Fruit fly (Drosophila melanogaster): ENCODE measurements around the gene dre4.
A peak's percentile ranks its signal among the peaks of the same experiment; 100 is the strongest.

The dre4 gene

DNA sequence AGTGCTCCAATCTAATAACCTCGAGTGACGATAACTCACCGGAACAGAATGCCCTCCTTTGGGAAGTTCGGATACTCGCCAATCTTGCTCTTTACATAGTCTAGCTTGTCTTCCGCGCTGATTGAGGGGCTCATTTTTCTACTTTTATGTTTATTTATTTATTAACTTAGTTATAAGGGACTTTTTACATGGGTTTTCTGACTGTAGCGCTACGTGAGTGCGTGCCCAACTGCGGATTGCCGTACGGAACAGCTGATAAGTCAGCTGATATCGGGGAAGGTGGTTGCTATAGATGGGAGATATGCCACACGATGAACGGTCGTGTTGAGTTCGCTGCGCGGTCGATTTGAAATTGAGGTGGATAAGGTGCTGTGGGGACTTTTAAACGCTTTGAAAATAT lies 8.5 kb upstream of the dre4 start, which contains the start of gene Aprt:
Gene Aprt (minus strand): TSS at position 368 of the 400 bp plus-strand sequence.
- peak; percentile 72 for TF ChIP-seq noc (tag; optimal IDR thresholded peaks at IDR 0.05)

DNA sequence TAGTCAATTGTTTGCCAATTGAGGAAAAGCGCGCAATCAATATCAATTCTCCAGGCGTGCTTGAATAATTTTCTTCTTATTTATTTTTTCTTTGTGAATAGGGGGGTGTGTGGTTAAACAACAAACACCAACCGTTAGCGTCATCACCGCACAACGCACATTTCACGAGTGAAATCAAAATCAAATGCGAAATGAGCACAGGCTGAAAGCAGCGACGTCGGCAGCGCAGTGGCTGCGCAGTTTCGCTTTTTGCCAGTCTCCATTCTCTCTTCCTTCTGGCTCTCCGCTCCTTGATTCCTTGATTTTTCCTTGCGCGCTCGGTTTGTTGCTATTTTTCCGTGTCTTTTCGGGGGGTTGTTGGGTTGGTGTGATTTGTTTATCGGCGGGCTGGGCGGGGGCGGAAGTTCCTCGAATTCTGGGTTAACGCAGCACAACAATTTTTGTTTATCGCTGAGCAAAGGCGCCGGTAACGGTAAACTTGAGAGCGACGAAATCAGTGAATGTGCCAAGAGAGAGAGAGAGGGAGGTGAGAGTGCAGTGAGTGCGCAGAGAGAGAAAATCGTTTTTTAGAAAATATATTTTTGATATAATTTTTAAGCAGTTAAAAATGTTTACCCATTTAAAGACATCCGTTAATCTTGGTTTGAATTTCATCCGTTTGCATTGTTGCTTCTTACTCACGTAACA lies 6.9 kb upstream of the dre4 start, which contains the start of gene CG13937:
Gene CG13937 (minus strand): TSS at position 174 of the 687 bp plus-strand sequence.
- no peak for TF ChIP-seq noc (tag; optimal IDR thresholded peaks at IDR 0.05)

DNA sequence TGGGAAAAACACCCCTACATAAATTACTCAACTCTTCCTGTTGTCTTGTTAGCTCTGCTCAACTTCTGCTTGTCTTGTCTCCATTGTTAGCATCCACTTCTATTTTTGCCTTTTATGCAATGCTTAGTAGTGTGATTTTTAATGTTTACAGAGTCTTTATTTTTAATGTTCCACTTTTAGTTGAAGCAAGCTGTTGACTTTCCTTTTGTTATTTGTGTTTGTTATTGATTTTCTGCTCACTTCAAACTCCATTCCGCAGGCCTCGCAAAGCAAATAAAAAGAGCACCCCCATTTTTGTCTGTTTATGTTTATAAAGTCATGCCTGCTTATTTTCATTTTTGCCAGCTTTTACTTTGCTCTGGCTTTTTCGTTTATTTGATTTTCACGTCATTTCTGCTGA lies 5.8 kb upstream of the dre4 start:
- peak; percentile 16 for TF ChIP-seq noc (tag; optimal IDR thresholded peaks at IDR 0.05)

DNA sequence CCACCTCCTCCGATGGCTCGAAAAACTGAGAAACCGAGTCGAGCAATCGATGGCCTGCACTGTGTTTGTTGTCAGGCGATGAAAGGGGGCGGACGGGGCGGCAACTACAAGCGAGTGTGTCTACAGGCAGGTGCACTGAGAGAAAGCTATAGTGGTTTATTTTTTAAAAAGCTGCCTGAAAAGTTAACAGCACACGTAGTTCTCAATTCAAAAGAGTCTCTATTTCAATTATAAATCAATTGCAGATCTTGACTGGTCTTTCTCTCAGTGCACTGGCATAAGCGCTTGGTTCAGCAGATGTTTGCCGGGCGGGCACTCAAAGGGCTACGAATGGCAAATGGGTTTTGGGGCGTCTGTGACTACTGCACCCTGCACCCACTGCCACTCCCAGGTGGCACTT lies 4.6 kb upstream of the dre4 start:
- TF ChIP-seq noc (tag; optimal IDR thresholded peaks at IDR 0.05) = no peak

DNA sequence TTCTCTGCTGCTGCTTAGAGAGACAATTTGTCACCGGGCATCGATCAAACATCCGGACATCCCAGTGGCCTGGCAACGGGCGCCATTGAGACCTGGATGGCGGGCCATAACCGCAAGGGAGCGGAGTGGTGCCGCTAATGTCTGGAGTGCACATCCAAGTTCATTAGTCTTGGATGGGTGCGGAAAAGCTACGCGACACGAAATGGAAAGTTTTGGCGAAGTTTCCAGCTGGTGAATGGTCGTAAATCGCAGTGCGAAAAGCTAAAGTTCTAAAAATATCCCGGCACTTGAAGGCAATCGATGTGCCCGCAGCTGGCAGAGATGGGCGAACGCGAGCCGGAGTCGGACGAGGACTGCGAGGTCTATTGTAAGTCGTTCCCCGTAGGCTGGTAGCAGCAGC lies 6.4 kb downstream of the dre4 start, which contains the start of gene CG13924:
Gene CG13924 (plus strand): TSS at position 301 of the 400 bp plus-strand sequence.
- no peak for TF ChIP-seq noc (tag; optimal IDR thresholded peaks at IDR 0.05)

DNA sequence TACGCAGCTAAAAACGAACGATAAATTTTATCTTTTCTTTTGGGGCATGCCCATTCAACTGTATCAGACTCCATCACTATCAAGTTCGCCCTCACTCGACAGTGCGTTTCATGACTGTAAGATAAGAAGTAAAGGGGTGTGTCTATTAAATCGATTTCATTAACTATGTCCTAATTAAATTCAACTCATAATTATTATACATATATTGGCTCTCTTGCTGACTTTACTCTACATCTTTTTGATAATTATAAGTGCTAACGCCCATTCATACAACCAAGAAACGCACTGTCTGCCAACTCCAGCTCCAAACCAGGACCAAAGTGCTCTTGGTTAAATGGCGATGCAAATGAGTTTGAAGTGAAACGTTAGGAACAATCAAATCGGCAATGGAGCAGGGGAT lies 7.3 kb downstream of the dre4 start:
- no peak for TF ChIP-seq noc (tag; optimal IDR thresholded peaks at IDR 0.05)

DNA sequence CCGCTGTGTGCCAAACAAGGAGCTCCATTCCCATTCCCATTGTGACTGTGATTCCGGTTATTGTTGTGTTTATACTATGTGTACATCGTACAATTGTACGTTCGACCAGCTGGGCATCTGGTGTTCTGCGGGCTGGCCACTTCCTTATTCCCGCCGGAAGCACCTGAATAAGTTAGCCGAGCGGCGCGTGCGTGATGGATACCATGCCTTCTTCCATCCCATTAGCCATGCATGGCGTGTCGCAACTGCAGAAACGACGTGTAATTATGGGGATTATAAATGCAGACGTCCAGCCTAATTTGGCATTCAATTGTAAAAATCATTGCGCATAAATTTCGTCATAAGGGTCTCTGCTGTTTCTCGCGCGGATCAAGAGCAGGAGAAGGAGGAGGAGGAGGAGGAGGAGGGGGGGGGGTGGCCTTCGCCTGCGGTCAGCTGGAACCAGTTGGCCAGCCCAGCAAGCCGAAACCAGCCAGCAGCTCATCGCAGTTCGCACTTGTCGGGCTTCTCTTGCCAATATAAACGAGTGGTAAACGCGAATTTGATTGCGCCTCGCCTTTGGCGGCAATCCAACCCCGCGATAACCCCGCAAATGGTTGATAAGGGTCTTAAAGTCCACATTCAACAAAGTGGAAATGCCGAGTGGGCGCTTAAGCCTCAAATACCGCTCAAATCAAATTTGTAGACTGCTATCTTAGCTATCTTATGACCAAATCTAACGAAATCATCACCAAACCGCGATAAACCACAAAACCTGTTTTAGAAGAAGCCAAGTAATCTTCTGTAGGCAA lies 9.9 kb downstream of the dre4 start:
- peak; percentile 7 for TF ChIP-seq noc (tag; optimal IDR thresholded peaks at IDR 0.05)

DNA sequence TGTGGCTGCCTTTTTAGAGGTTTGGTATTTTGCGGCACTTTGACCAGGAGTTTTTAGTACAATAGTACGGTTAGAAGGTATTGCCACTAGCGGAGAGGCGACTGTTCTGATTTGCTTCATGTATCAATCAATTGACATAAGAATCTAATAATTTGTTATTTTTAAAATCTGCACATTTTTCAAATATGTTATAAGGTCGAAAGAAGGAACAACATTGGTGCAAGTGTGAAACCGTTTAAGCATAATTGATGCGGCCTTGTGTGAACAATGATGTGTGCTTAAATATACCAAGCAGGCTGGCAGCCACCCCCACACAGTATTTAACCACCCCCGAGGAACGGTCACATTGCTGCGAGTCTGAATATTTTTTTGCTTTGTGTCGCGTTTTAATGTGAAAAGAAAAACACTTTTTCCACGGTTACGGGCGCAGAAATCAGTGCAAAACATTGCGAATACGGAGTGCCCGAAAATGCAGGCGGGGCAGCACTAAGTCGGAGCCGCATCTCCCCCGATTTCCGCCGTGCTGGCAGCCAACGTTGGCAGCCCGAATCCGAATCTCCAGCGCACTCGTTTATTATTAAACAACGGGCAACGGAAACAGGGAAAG lies 10.9 kb downstream of the dre4 start, which contains the start of the genes HBS1 and CG12025:
Gene HBS1 (minus strand): TSS at position 120 of the 607 bp plus-strand sequence.
Gene CG12025 (plus strand): TSS at position 310 of the 607 bp plus-strand sequence.
- peak; percentile 21 for TF ChIP-seq noc (tag; optimal IDR thresholded peaks at IDR 0.05)

DNA sequence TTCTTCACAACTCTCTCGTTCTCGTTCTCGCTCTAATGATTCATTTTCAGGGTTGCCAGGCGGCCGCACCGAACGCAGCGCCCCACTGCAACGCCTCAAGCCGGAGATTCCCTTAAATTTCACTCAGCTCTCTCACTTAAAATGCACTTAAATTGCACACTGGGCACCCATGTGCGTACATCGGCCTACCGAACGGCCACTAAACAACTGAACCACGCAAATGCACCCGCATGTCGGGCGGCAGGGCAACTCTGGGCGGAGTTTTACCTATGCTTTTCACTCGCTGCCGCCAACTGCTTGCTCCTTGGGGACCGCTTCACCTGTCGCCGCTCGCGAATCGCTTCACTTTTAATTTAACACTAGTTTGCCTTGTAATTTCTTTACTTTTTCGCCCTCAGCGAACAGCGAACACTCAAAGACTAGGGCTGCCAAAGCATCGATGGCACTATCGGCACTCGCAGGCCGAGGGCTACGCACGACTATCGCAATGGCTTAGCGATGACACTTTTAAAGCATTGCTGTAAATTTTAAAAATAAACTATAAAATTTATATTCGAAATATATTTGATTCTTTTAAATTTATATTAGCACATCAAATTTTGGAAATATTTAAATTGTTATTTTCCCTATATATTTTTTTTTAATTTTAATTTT lies 14.2 kb downstream of the dre4 start, which contains the start of gene Rap1:
Gene Rap1 (minus strand): TSS at position 446 of the 654 bp plus-strand sequence.
- TF ChIP-seq noc (tag; optimal IDR thresholded peaks at IDR 0.05) = peak; percentile 58

DNA sequence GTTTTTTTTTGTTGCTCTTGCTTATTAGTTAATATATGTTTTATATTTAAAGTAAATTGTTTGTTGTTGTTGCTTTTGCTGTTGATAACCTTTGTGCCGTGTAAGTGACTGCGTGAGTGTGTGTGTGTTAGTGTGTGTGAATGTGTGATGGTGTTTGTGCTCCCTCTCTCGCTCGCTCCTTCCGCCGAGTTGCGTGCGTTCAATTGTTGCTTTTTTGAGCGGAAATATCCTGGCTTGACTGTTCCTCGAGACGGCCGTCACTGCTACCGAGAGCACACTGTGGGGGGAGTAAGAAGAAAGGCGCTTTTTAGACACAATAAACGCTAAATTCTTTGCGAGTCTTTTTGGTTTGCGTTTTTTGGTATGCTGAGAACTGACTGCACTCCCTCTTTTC lies 14.7 kb downstream of the dre4 start:
- TF ChIP-seq noc (tag; optimal IDR thresholded peaks at IDR 0.05) = no peak

DNA sequence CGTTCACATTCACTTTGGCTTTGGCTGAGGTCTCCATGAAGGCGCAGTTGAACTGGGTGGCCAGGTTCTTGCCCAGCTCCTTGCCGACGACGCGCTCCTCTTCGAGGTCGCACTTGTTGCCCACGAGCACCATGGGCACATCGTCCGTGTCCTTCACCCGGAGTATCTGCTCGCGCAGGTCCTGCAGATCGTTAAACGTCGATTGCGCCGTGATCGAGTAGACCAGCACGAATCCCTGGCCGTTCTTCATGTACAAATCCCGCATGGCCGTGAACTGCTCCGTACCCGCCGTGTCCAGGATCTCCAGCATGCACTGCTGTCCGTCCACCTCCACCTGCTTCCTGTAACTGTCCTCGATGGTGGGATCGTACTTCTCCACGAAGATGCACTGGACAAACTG lies 15.4 kb downstream of the dre4 start:
- no peak for TF ChIP-seq noc (tag; optimal IDR thresholded peaks at IDR 0.05)

DNA sequence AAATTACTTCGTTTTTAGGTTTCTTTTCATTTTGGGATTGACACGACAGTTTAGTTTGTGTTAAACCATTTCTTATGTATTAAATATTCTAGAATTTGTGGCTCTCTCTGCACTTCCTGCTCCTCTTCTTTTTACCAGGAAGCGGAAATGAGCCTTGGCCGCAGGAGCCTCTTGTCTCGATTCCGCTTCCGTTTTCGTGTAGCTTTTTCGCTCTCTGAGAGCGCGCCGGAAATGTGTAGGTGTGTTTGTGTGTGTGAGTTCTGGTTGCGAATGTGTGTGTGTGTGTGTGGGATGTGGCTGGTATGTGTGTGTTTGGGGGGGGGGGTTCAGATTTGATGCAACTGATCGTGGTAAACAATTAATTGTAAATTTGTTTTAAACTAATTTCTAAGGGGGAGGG lies 16.5 kb downstream of the dre4 start:
- TF ChIP-seq noc (tag; optimal IDR thresholded peaks at IDR 0.05) = no peak

DNA sequence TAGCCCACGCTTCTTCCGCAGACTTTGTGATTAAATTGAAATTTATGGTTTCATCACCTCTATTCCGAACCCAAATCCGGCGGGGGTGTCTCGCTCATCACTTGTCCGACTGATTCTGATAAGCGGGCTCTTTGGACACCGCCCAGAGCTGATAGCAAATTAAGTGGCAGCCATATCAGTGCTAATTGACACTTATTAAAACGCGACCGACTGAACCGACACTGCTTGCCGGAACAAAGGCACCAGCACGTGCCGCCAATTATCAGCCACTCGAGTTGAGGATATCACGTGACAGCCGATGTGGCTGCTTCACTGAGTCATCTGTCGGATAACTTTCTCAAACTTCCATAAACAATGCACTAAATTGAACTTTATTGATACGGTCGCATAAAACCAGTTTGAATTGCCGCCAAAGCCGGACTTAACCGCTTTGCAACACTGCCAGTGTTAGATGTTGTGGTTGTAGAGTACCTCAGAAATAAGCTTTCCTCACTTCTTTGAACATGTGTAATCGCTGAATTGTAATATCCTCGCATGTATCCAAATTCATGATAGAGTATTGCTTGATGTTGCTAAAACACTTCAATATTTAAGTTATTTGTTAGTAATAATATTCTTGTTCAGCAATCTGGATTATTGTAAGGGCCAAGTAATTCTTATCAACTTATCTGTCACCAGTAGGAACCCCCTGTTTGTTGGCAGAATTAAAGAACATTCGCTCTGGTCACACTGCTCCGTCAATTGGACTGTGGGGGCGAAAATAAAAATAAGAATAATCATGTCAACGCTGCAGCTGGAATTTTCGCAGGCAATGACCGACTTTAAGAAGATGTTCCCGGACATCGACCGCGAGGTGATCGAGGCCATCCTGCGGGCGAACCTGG lies 19.4 kb downstream of the dre4 start, which contains the start of gene CG12024:
Gene CG12024 (plus strand): TSS at position 699 of the 884 bp plus-strand sequence.
- TF ChIP-seq noc (tag; optimal IDR thresholded peaks at IDR 0.05) = peak; percentile 50

DNA sequence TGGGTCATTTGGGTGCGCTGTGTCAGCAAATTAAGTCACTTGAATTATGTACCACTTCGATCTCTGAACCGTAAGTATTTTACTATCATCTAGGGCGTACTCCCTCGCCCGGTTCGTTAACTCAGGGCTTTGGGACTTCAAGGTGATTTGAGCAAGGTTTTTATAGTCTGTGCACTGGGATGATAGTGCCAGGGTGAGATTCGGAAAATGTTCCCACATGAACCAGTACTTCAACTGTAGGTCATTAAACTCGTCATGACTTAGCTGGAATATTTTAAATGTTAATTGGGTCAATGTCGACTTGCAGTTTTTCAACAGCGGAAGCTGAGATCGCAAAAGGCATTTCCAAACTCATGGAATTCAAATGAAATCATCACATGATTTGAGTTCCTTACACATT lies 20.6 kb downstream of the dre4 start, which contains the start of gene CNMa:
Gene CNMa (minus strand): TSS at position 101 of the 400 bp plus-strand sequence.
- TF ChIP-seq noc (tag; optimal IDR thresholded peaks at IDR 0.05) = no peak

DNA sequence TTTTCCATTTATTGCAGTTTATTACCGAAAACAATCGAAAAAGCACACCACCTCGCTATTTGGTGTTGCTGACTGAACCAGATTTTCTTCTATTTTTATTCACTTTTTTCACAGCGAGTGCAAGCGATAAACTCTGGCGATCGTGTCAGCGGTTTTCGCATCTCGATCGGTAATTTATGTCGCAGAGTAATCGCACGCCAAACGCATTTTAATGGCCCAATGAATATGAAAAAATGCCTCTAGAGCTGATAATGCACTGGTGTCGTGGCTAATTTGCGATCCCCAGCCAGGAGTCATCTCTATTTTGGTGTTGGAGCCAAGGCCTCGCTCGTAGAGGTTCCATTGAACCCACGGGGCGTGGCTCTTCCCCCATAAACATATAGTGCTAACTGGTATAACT lies 22.8 kb downstream of the dre4 start:
- no peak for TF ChIP-seq noc (tag; optimal IDR thresholded peaks at IDR 0.05)
